Fruit fly (Drosophila melanogaster): Measurements from ENCODE around the gene Gyc32E.
A peak's percentile ranks its signal among the peaks of the same experiment; 100 is the strongest.

Gyc32E gene

dm6 chr2L:11184144-11184543 lies 35.2 kb upstream of the Gyc32E start (continued):
- TF ChIP-seq inv (GFP tag; IDR thresholded peaks at IDR 0.05; ENCODE audit: partially characterized antibody): no peak
- TF ChIP-seq Hmx (GFP tag; optimal IDR thresholded peaks at IDR 0.05): no peak
- TF ChIP-seq CG17361 (GFP tag; IDR thresholded peaks at IDR 0.05): 0 out of 3 replicates have a peak, but pooled peaks have one; percentile 20
- no peak for TF ChIP-seq CG43689 (GFP tag; IDR thresholded peaks at IDR 0.05)
- TF ChIP-seq sug (tag; optimal IDR thresholded peaks at IDR 0.05): no peak
- no peak for TF ChIP-seq Rfx (GFP tag; IDR thresholded peaks at IDR 0.05)
- TF ChIP-seq Camta (GFP tag; optimal IDR thresholded peaks at IDR 0.05): peak; percentile 1
- no peak for TF ChIP-seq danr (GFP tag; IDR thresholded peaks at IDR 0.05)
- TF ChIP-seq z (GFP tag; IDR thresholded peaks at IDR 0.05): no peak
- TF ChIP-seq CG8089 (GFP tag; optimal IDR thresholded peaks at IDR 0.05): no peak
- TF ChIP-seq CG7271 (tag; optimal IDR thresholded peaks at IDR 0.05): no peak
- no peak for TF ChIP-seq ftz-f1 (GFP tag; optimal IDR thresholded peaks at IDR 0.05)
- no peak for TF ChIP-seq CG4404 (GFP tag; IDR thresholded peaks at IDR 0.05)
- peak; percentile 56 for TF ChIP-seq CG11504 (tag; optimal IDR thresholded peaks at IDR 0.05)
- TF ChIP-seq CG11085 (GFP tag; IDR thresholded peaks at IDR 0.05): no peak
- peak; percentile 39 for TF ChIP-seq dmrt99B (tag; optimal IDR thresholded peaks at IDR 0.05)
- no peak for TF ChIP-seq nerfin-2 (GFP tag; IDR thresholded peaks at IDR 0.05; ENCODE audit: partially characterized antibody)
- peak; percentile 0 for TF ChIP-seq CG15601 (tag; optimal IDR thresholded peaks at IDR 0.05)
- no peak for TF ChIP-seq CG16813 (GFP tag; IDR thresholded peaks at IDR 0.05; ENCODE audit: partially characterized antibody)
- TF ChIP-seq CG10565 (GFP tag; optimal IDR thresholded peaks at IDR 0.05): no peak
- no peak for TF ChIP-seq odd (GFP tag; optimal IDR thresholded peaks at IDR 0.05)
- TF ChIP-seq CrebB (tag; optimal IDR thresholded peaks at IDR 0.05): no peak
- TF ChIP-seq CG14710 (tag; optimal IDR thresholded peaks at IDR 0.05): peak; percentile 13
- peak; percentile 28 for TF ChIP-seq CG6254 (GFP tag; optimal IDR thresholded peaks at IDR 0.05)
- TF ChIP-seq CG5245 (GFP tag; optimal IDR thresholded peaks at IDR 0.05): no peak
- TF ChIP-seq CG7987 (GFP tag; optimal IDR thresholded peaks at IDR 0.05): no peak
- no peak for TF ChIP-seq CG32532 (GFP tag; IDR thresholded peaks at IDR 0.05)
- TF ChIP-seq CG12744 (GFP tag; optimal IDR thresholded peaks at IDR 0.05): no peak
- TF ChIP-seq row (GFP tag; IDR thresholded peaks at IDR 0.05): peak; percentile 29; the same call in 1 of the 3 replicates
- TF ChIP-seq corto (GFP tag; optimal IDR thresholded peaks at IDR 0.05): peak; percentile 17

dm6 chr2L:11182610-11183243 lies 33.8 kb upstream of the Gyc32E start:
- TF ChIP-seq dan (GFP tag; IDR thresholded peaks at IDR 0.05): no peak
- TF ChIP-seq corto (GFP tag; optimal IDR thresholded peaks at IDR 0.05): peak; percentile 2
- peak; percentile 12; the same call in 1 of the 2 replicates for TF ChIP-seq CG32767 (GFP tag; IDR thresholded peaks at IDR 0.05)
- TF ChIP-seq crol (GFP tag; IDR thresholded peaks at IDR 0.05): peak; percentile 74

DNA sequence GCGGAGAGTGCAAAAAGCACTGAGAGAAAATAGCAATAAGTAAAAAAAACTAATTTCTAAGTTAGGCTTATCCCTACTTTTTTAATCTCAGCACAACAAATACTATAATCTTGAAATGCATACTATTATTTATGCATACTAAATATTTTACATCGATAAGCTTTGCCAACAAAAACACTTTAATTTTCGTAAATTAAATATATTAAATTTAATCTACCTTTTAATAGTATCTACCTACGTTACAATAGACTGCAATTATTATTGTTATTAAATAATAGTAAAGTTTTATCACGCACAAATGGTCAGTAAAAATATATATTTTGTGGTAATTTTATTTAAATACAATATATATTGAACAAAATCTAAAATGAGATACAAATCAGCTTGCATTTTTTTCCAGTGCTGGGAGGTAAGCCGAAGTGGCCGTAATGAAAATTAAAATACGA lies 33.3 kb upstream of the Gyc32E start:
- TF ChIP-seq gem (tag; optimal IDR thresholded peaks at IDR 0.05) (peak; percentile 10), lbe (GFP tag; optimal IDR thresholded peaks at IDR 0.05) (peak; percentile 18), aop (GFP tag; IDR thresholded peaks at IDR 0.05) (no peak), cad (GFP tag; optimal IDR thresholded peaks at IDR 0.05) (no peak), CG4617 (GFP tag; optimal IDR thresholded peaks at IDR 0.05; ENCODE audit: borderline replicate concordance) (no peak), HHEX (GFP tag; optimal IDR thresholded peaks at IDR 0.05) (no peak), ara (GFP tag; IDR thresholded peaks at IDR 0.05) (no peak), dmrt11E (tag; optimal IDR thresholded peaks at IDR 0.05) (peak; percentile 23), CG18011 (GFP tag; optimal IDR thresholded peaks at IDR 0.05) (no peak), nom (GFP tag; optimal IDR thresholded peaks at IDR 0.05) (peak; percentile 50), fd96Cb (tag; optimal IDR thresholded peaks at IDR 0.05) (no peak), CG11504 (tag; optimal IDR thresholded peaks at IDR 0.05) (peak; percentile 28), Oli (tag; optimal IDR thresholded peaks at IDR 0.05) (peak; percentile 9), Vsx1 (GFP tag; optimal IDR thresholded peaks at IDR 0.05) (no peak), sr (GFP tag; IDR thresholded peaks at IDR 0.05) (no peak)

Data from whole organism, embryonic.